Fruit fly (Drosophila melanogaster) whole organism, embryonic: ENCODE results near the gene CG15549.

Source experiments
- Abd-B ChIP-seq: fragments of 200-800 bp; sonication (Bioruptor generic); optimal IDR thresholded peaks from 2 replicates; lab custom pipeline; 2018; ENCODE audit warnings: missing biosample characterization, mild to moderate bottlenecking, missing genetic modification characterization, moderate library complexity
- Atf-2 ChIP-seq: fragments of 200-800 bp; sonication (Bioruptor generic); optimal IDR thresholded peaks from 2 replicates; lab custom pipeline; 2016; ENCODE audit warnings: missing biosample characterization, missing genetic modification characterization
- BEAF-32 ChIP-seq: fragments of 200-800 bp; sonication (Bioruptor generic); optimal IDR thresholded peaks from 3 replicates; lab custom pipeline; 2017; ENCODE audit warnings: missing biosample characterization, missing genetic modification characterization, mild to moderate bottlenecking, moderate library complexity, missing genetic modification reagents
- Bdp1 ChIP-seq: fragments of 200-800 bp; sonication (Bioruptor generic); optimal IDR thresholded peaks from 3 replicates; lab custom pipeline; 2016; ENCODE audit warnings: missing biosample characterization, missing genetic modification characterization
- CG10462 ChIP-seq: fragments of 200-800 bp; sonication (Bioruptor generic); optimal IDR thresholded peaks from 2 replicates; lab custom pipeline; 2016; ENCODE audit warnings: missing biosample characterization, missing genetic modification characterization
- CG10979 ChIP-seq: fragments of 200-800 bp; sonication (Bioruptor generic); optimal IDR thresholded peaks from 2 replicates; lab custom pipeline; 2018; ENCODE audit warnings: missing biosample characterization, mild to moderate bottlenecking, missing genetic modification characterization, moderate library complexity
- CG11093 ChIP-seq: fragments of 200-800 bp; sonication (Bioruptor generic); IDR thresholded peaks from 3 replicates; pipeline ENCODE4 v1.3.6; 2022; ENCODE audit warnings: missing biosample characterization, missing genetic modification characterization
- CG13287 ChIP-seq: fragments of 200-800 bp; sonication (Bioruptor generic); IDR thresholded peaks from 2 replicates; pipeline ENCODE4 v1.3.6; 2022; ENCODE audit warnings: missing biosample characterization, missing genetic modification characterization; ENCODE audit not compliant: partially characterized antibody
- CG17568 ChIP-seq: fragments of 200-800 bp; sonication (Bioruptor generic); optimal IDR thresholded peaks from 2 replicates; lab custom pipeline; 2018; ENCODE audit warnings: missing biosample characterization, mild to moderate bottlenecking, missing genetic modification characterization, moderate library complexity
- CG18262 ChIP-seq: fragments of 200-800 bp; optimal IDR thresholded peaks from 3 replicates; lab custom pipeline; 2019; ENCODE audit warnings: missing biosample characterization, mild to moderate bottlenecking, missing genetic modification characterization, moderate library complexity
- CG1832 ChIP-seq: fragments of 200-800 bp; sonication (Bioruptor generic); optimal IDR thresholded peaks from 2 replicates; lab custom pipeline; 2017; ENCODE audit warnings: missing biosample characterization, mild to moderate bottlenecking, missing genetic modification characterization, inconsistent platforms
- CG18476 ChIP-seq: fragments of 200-800 bp; sonication (Bioruptor generic); optimal IDR thresholded peaks from 2 replicates; lab custom pipeline; 2016; ENCODE audit warnings: missing biosample characterization, mild to moderate bottlenecking, missing genetic modification characterization
- CG30020 ChIP-seq: fragments of 200-800 bp; optimal IDR thresholded peaks from 2 replicates; lab custom pipeline; 2019; ENCODE audit warnings: missing biosample characterization, mild to moderate bottlenecking, missing genetic modification characterization, moderate library complexity
- CG31441 ChIP-seq: fragments of 200-800 bp; sonication (Bioruptor generic); IDR thresholded peaks from 2 replicates; pipeline ENCODE4 v1.3.6; 2022; ENCODE audit warnings: missing biosample characterization, missing genetic modification characterization
- CG3163 ChIP-seq: fragments of 200-800 bp; sonication (Bioruptor generic); optimal IDR thresholded peaks from 3 replicates; lab custom pipeline; 2016; ENCODE audit warnings: missing biosample characterization, missing genetic modification characterization
- CG32767 ChIP-seq: fragments of 200-800 bp; sonication (Bioruptor generic); IDR thresholded peaks from 2 replicates; pipeline ENCODE4 v1.3.6; 2022; ENCODE audit warnings: missing biosample characterization, missing genetic modification characterization
- CG34422 ChIP-seq: fragments of 200-800 bp; sonication (Bioruptor generic); IDR thresholded peaks from 3 replicates; pipeline ENCODE4 v1.3.6; 2022; ENCODE audit warnings: missing biosample characterization, missing genetic modification characterization
- CG43689 ChIP-seq: fragments of 200-800 bp; sonication (Bioruptor generic); IDR thresholded peaks from 2 replicates; pipeline ENCODE4 v1.3.6; 2022; ENCODE audit warnings: missing biosample characterization, missing genetic modification characterization
- CG8924 ChIP-seq: fragments of 200-800 bp; optimal IDR thresholded peaks from 3 replicates; lab custom pipeline; 2019; ENCODE audit warnings: missing biosample characterization, mild to moderate bottlenecking, missing genetic modification characterization, moderate library complexity
- E2f2 ChIP-seq: fragments of 200-800 bp; sonication (Bioruptor generic); IDR thresholded peaks from 2 replicates; pipeline ENCODE4 v1.3.6; 2022; ENCODE audit warnings: missing biosample characterization, missing genetic modification characterization
- Fer1 ChIP-seq: fragments of 200-800 bp; sonication (Bioruptor generic); optimal IDR thresholded peaks from 2 replicates; lab custom pipeline; 2017; ENCODE audit warnings: missing biosample characterization, mild to moderate bottlenecking, missing genetic modification characterization
- Fer2 ChIP-seq: fragments of 200-800 bp; sonication (Bioruptor generic); optimal IDR thresholded peaks from 2 replicates; lab custom pipeline; 2018; ENCODE audit warnings: missing biosample characterization, mild to moderate bottlenecking, missing genetic modification characterization, moderate library complexity
- MBD-R2 ChIP-seq: fragments of 200-800 bp; sonication (Bioruptor generic); IDR thresholded peaks from 2 replicates; pipeline ENCODE4 v1.3.6; 2022; ENCODE audit warnings: missing biosample characterization, missing genetic modification characterization
- Nf-YA ChIP-seq: fragments of 200-800 bp; sonication (Bioruptor generic); IDR thresholded peaks from 2 replicates; pipeline ENCODE4 v1.3.6; 2022; ENCODE audit warnings: missing biosample characterization, missing genetic modification characterization
- Opbp ChIP-seq: fragments of 200-800 bp; sonication (Bioruptor generic); IDR thresholded peaks from 3 replicates; pipeline ENCODE4 v1.3.6; 2022; ENCODE audit warnings: missing biosample characterization, missing genetic modification characterization; ENCODE audit not compliant: partially characterized antibody
- al ChIP-seq: fragments of 200-800 bp; sonication (Bioruptor generic); IDR thresholded peaks from 2 replicates; pipeline ENCODE4 v1.3.6; 2022; ENCODE audit warnings: missing biosample characterization, missing genetic modification characterization
- aop ChIP-seq: fragments of 200-800 bp; sonication (Bioruptor generic); IDR thresholded peaks from 2 replicates; pipeline ENCODE4 v1.3.6; 2022; ENCODE audit warnings: missing biosample characterization, missing genetic modification characterization
- az2 ChIP-seq: fragments of 200-800 bp; sonication (Bioruptor generic); optimal IDR thresholded peaks from 3 replicates; lab custom pipeline; 2016; ENCODE audit warnings: missing biosample characterization, missing genetic modification characterization
- cato ChIP-seq: fragments of 200-800 bp; sonication (Bioruptor generic); optimal IDR thresholded peaks from 2 replicates; lab custom pipeline; 2016; ENCODE audit warnings: missing biosample characterization, missing genetic modification characterization, borderline replicate concordance
- corto ChIP-seq: fragments of 200-800 bp; sonication (Bioruptor generic); optimal IDR thresholded peaks from 2 replicates; lab custom pipeline; 2016; ENCODE audit warnings: missing biosample characterization, mild to moderate bottlenecking, missing genetic modification characterization, moderate library complexity
- en ChIP-seq: fragments of 200-800 bp; sonication (Bioruptor generic); optimal IDR thresholded peaks from 2 replicates; lab custom pipeline; 2016; ENCODE audit warnings: missing biosample characterization, missing genetic modification characterization
- esg ChIP-seq: fragments of 200-800 bp; sonication (Bioruptor generic); conservative IDR thresholded peaks from 2 replicates; pipeline ENCODE4 v1.3.6; 2022; ENCODE audit warnings: missing biosample characterization, missing genetic modification characterization
- gcm ChIP-seq: fragments of 200-800 bp; sonication (Bioruptor generic); optimal IDR thresholded peaks from 2 replicates; lab custom pipeline; 2019; ENCODE audit warnings: missing biosample characterization, mild to moderate bottlenecking, missing genetic modification characterization, moderate library complexity
- grau ChIP-seq: fragments of 200-800 bp; optimal IDR thresholded peaks from 3 replicates; lab custom pipeline; 2019; ENCODE audit warnings: missing biosample characterization, mild to moderate bottlenecking, missing genetic modification characterization, moderate library complexity
- h ChIP-seq: fragments of >200 bp; optimal IDR thresholded peaks from 2 replicates; lab custom pipeline; 2017
- hth ChIP-seq: fragments of >200 bp; optimal IDR thresholded peaks from 2 replicates; lab custom pipeline; 2017; ENCODE audit warnings: inconsistent platforms
- ken ChIP-seq: fragments of 200-800 bp; sonication (Bioruptor generic); IDR thresholded peaks from 3 replicates; pipeline ENCODE4 v1.3.6; 2022; ENCODE audit warnings: missing biosample characterization, missing genetic modification characterization
- klu ChIP-seq: fragments of 200-800 bp; sonication (Bioruptor generic); IDR thresholded peaks from 2 replicates; pipeline ENCODE4 v1.3.6; 2022; ENCODE audit warnings: missing biosample characterization, missing genetic modification characterization
- lola ChIP-seq, 3 experiments: fragments of >200 bp in 2 of 3; fragments of 200-800 bp in 1 of 3; sonication (Bioruptor generic) in 1 of 3; optimal IDR thresholded peaks; 2 replicates each; lab custom pipeline; 2017 to 2019; ENCODE audit warnings: missing biosample characterization in 3 of 3, missing genetic modification characterization in 3 of 3, mild to moderate bottlenecking in 1 of 3, moderate library complexity in 1 of 3
- mam ChIP-seq: fragments of 200-800 bp; sonication (Bioruptor generic); optimal IDR thresholded peaks from 3 replicates; lab custom pipeline; 2016; ENCODE audit warnings: missing biosample characterization, missing genetic modification characterization
- nau ChIP-seq: fragments of 200-800 bp; sonication (Bioruptor generic); optimal IDR thresholded peaks from 3 replicates; lab custom pipeline; 2017; ENCODE audit warnings: missing biosample characterization, mild to moderate bottlenecking, missing genetic modification characterization, missing genetic modification reagents
- org-1 ChIP-seq: fragments of 200-800 bp; sonication (Bioruptor generic); optimal IDR thresholded peaks from 2 replicates; lab custom pipeline; 2017; ENCODE audit warnings: missing biosample characterization, missing genetic modification characterization
- row ChIP-seq: fragments of 200-800 bp; sonication (Bioruptor generic); IDR thresholded peaks from 3 replicates; pipeline ENCODE4 v1.3.6; 2022; ENCODE audit warnings: missing biosample characterization, missing genetic modification characterization
- sima ChIP-seq: fragments of 200-800 bp; sonication (Bioruptor generic); optimal IDR thresholded peaks from 2 replicates; lab custom pipeline; 2016; ENCODE audit warnings: missing biosample characterization, missing genetic modification characterization
- so ChIP-seq: fragments of 200-800 bp; sonication (Bioruptor generic); IDR thresholded peaks from 3 replicates; pipeline ENCODE4 v1.3.6; 2022; ENCODE audit warnings: missing biosample characterization, missing genetic modification characterization
- sob ChIP-seq: fragments of 200-800 bp; sonication (Bioruptor generic); IDR thresholded peaks from 2 replicates; pipeline ENCODE4 v1.3.6; 2022; ENCODE audit warnings: missing biosample characterization, missing genetic modification characterization
- trh ChIP-seq: fragments of 200-800 bp; sonication (Bioruptor generic); optimal IDR thresholded peaks from 2 replicates; lab custom pipeline; 2016; ENCODE audit warnings: missing biosample characterization, missing genetic modification characterization
- twi ChIP-seq: fragments of 200-800 bp; optimal IDR thresholded peaks from 2 replicates; lab custom pipeline; 2019; ENCODE audit warnings: missing biosample characterization, mild to moderate bottlenecking, missing genetic modification characterization, moderate library complexity
- tx ChIP-seq: fragments of 200-800 bp; sonication (Bioruptor generic); optimal IDR thresholded peaks from 2 replicates; lab custom pipeline; 2016; ENCODE audit warnings: missing biosample characterization, missing genetic modification characterization
- wdn ChIP-seq: fragments of 200-800 bp; sonication (Bioruptor generic); IDR thresholded peaks from 2 replicates; pipeline ENCODE4 v1.3.6; 2022; ENCODE audit warnings: missing biosample characterization, missing genetic modification characterization

Gene CG15549

dm6 chr3R:30887711-30888549, 48.4 kb downstream of the CG15549 start (continued):
- TF ChIP-seq ken (peak; percentile 79), CG10462 (GFP tag; lab: Kevin White, UChicago) (peak; percentile 33), CG10979 (tag; lab: Kevin White, UChicago) (peak; percentile 61), grau (tag; lab: Kevin White, UChicago) (peak; percentile 93), nau (GFP tag; lab: Kevin White, UChicago) (no peak), az2 (GFP tag; lab: Kevin White, UChicago) (peak; percentile 64), CG34422 (GFP tag; lab: Robert Waterston, UW) (peak; percentile 40; the same call in 1 of the 3 replicates), CG32767 (GFP tag; lab: Robert Waterston, UW) (0 out of 2 replicates have a peak, but pooled peaks have one; percentile 36), lola (GFP tag; optimal IDR thresholded peaks at IDR 0.05; lab: Kevin White, UChicago) (peak in 1 of 3 experiments; percentile 23), CG8924 (tag; lab: Kevin White, UChicago) (peak; percentile 52), al (GFP tag; lab: Robert Waterston, UW) (0 out of 2 replicates have a peak, but pooled peaks have one; percentile 6), corto (GFP tag; lab: Kevin White, UChicago) (peak; percentile 70), CG43689 (no peak), en (GFP tag; lab: Kevin White, UChicago) (peak; percentile 23), hth (lab: Kevin White, UChicago) (no peak), Bdp1 (no peak), org-1 (peak; percentile 2), CG3163 (no peak), CG1832 (GFP tag; lab: Kevin White, UChicago) (no peak), cato (GFP tag; lab: Kevin White, UChicago) (no peak), Opbp (GFP tag; lab: Robert Waterston, UW) (no peak), CG18262 (tag; lab: Kevin White, UChicago) (peak; percentile 64), row (peak; percentile 79), E2f2 (GFP tag; lab: Robert Waterston, UW) (peak; percentile 36; the same call in 1 of the 2 replicates), mam (GFP tag; lab: Kevin White, UChicago) (peak; percentile 84), h (lab: Kevin White, UChicago) (no peak), Atf-2 (GFP tag; lab: Kevin White, UChicago) (peak; percentile 60), esg (GFP tag; lab: Robert Waterston, UW) (peak; percentile 57), klu (no peak), CG13287 (GFP tag; lab: Robert Waterston, UW) (no peak), BEAF-32 (GFP tag; lab: Kevin White, UChicago) (no peak), sob (peak; percentile 70), Fer1 (GFP tag; lab: Kevin White, UChicago) (peak; percentile 56), sima (GFP tag; lab: Kevin White, UChicago) (no peak), twi (tag; lab: Kevin White, UChicago) (no peak), gcm (peak; percentile 32), Fer2 (tag; lab: Kevin White, UChicago) (no peak), tx (GFP tag; lab: Kevin White, UChicago) (peak; percentile 38), CG18476 (GFP tag; lab: Kevin White, UChicago) (no peak), Abd-B (no peak), CG30020 (no peak), CG17568 (no peak), so (no peak), MBD-R2 (peak; percentile 50; the same call in 1 of the 2 replicates), aop (no peak), trh (no peak), CG11093 (peak; percentile 61; the same call in 2 of the 3 replicates), Nf-YA (no peak), CG31441 (GFP tag; lab: Robert Waterston, UW) (no peak; the same call in 1 of the 2 replicates), wdn (peak; percentile 58)
